Fruit fly (Drosophila melanogaster): Measurements from ENCODE around the gene CG6125.

Gene CG6125

dm6 chr3R:15417761-15418754 lies 11.2 kb upstream of the CG6125 start (continued):
- TF ChIP-seq Camta (GFP tag; optimal IDR thresholded peaks at IDR 0.05) (no peak), wdn (GFP tag; IDR thresholded peaks at IDR 0.05) (no peak), jumu (GFP tag; optimal IDR thresholded peaks at IDR 0.05) (no peak), crol (GFP tag; IDR thresholded peaks at IDR 0.05) (no peak), ase (GFP tag; IDR thresholded peaks at IDR 0.05) (no peak)

dm6 chr3R:15414936-15415601 lies 8.2 kb upstream of the CG6125 start:
- TF ChIP-seq Ets65A (GFP tag) (peak; percentile 73), sens (GFP tag) (no peak), Med (GFP tag) (peak; percentile 77), Hr39 (optimal IDR thresholded peaks at IDR 0.05) (peak; percentile 36), sr (GFP tag; IDR thresholded peaks at IDR 0.05) (peak; percentile 77)

- TF ChIP-seq pzg (GFP tag; optimal IDR thresholded peaks at IDR 0.05), result no peak
- no peak for TF ChIP-seq Bdp1 (GFP tag; optimal IDR thresholded peaks at IDR 0.05)
- TF ChIP-seq gce (GFP tag; IDR thresholded peaks at IDR 0.05), result no peak
- TF ChIP-seq Drgx (GFP tag; IDR thresholded peaks at IDR 0.05), result peak; percentile 48; the same call in 1 of the 2 replicates
- TF ChIP-seq dysf (GFP tag; IDR thresholded peaks at IDR 0.05), result no peak
- no peak for TF ChIP-seq slbo (GFP tag; IDR thresholded peaks at IDR 0.05)
- TF ChIP-seq sens (GFP tag), result peak; percentile 10
- 0 out of 3 replicates have a peak, but pooled peaks have one; percentile 4 for TF ChIP-seq zfh1 (GFP tag; IDR thresholded peaks at IDR 0.05)
- TF ChIP-seq CG10979 (tag; optimal IDR thresholded peaks at IDR 0.05), result no peak
- no peak for TF ChIP-seq CG2875 (GFP tag; optimal IDR thresholded peaks at IDR 0.05)
- no peak for TF ChIP-seq CG12104 (GFP tag; optimal IDR thresholded peaks at IDR 0.05)
- no peak for TF ChIP-seq sd (tag; optimal IDR thresholded peaks at IDR 0.05)
- no peak for TF ChIP-seq CG34376 (GFP tag; optimal IDR thresholded peaks at IDR 0.05)
- no peak for TF ChIP-seq CG4424 (GFP tag; optimal IDR thresholded peaks at IDR 0.05)
- no peak for TF ChIP-seq ERR (GFP tag; optimal IDR thresholded peaks at IDR 0.05)
- TF ChIP-seq CG1024 (GFP tag; IDR thresholded peaks at IDR 0.05), result no peak
- TF ChIP-seq gcm (GFP tag; optimal IDR thresholded peaks at IDR 0.05), result no peak
- TF ChIP-seq chinmo (GFP tag; IDR thresholded peaks at IDR 0.05; ENCODE audit: partially characterized antibody), result 0 out of 4 replicates have a peak, but pooled peaks have one; percentile 27
- TF ChIP-seq nerfin-1 (tag; optimal IDR thresholded peaks at IDR 0.05), result peak; percentile 4
- no peak for TF ChIP-seq CG7372 (GFP tag; IDR thresholded peaks at IDR 0.05)
- TF ChIP-seq CG30020 (tag; optimal IDR thresholded peaks at IDR 0.05), result no peak
- peak; percentile 71 for TF ChIP-seq Hey (tag; optimal IDR thresholded peaks at IDR 0.05)
- TF ChIP-seq CG8765 (GFP tag; IDR thresholded peaks at IDR 0.05), result no peak
- TF ChIP-seq Oli (tag; optimal IDR thresholded peaks at IDR 0.05), result no peak
- no peak for TF ChIP-seq CG15601 (tag; optimal IDR thresholded peaks at IDR 0.05)
- TF ChIP-seq Med (GFP tag), result peak; percentile 50
- TF ChIP-seq Dp (GFP tag; optimal IDR thresholded peaks at IDR 0.05), result no peak
- no peak for TF ChIP-seq Sox100B (GFP tag; optimal IDR thresholded peaks at IDR 0.05)
- TF ChIP-seq Stat92E (GFP tag; optimal IDR thresholded peaks at IDR 0.05), result no peak
- TF ChIP-seq CG6813 (GFP tag; optimal IDR thresholded peaks at IDR 0.05), result no peak
- TF ChIP-seq crol (GFP tag; IDR thresholded peaks at IDR 0.05), result peak; percentile 73
- no peak for TF ChIP-seq Tbp (GFP tag; optimal IDR thresholded peaks at IDR 0.05)
- no peak for TF ChIP-seq CG9727 (GFP tag; optimal IDR thresholded peaks at IDR 0.05)
- TF ChIP-seq CG9215 (GFP tag; IDR thresholded peaks at IDR 0.05), result no peak
- TF ChIP-seq otp (GFP tag; IDR thresholded peaks at IDR 0.05), result no peak
- no peak for TF ChIP-seq CG11560 (tag; IDR thresholded peaks at IDR 0.05)
Observed at dm6 chr3R:15410689-15411587, 4.1 kb upstream of the CG6125 start.

Data from whole organism, embryonic.